Fruit fly (Drosophila melanogaster) whole organism, embryonic: ENCODE results near the gene beta4GalNAcTB.

Source experiments
- Adf1 ChIP-seq: fragments of 200-800 bp; sonication (Bioruptor generic); IDR thresholded peaks from 2 replicates; pipeline ENCODE4 v1.3.6; 2022; ENCODE audit warnings: missing biosample characterization, missing genetic modification characterization
- Atf3 ChIP-seq: fragments of 200-800 bp; sonication (Bioruptor generic); optimal IDR thresholded peaks from 3 replicates; lab custom pipeline; 2016; ENCODE audit warnings: missing biosample characterization, missing genetic modification characterization
- Awh ChIP-seq: fragments of 200-800 bp; sonication (Bioruptor generic); IDR thresholded peaks from 2 replicates; pipeline ENCODE4, ENCODE4 v1.3.6; 2022; ENCODE audit warnings: missing biosample characterization, missing genetic modification characterization
- CG10565 ChIP-seq: fragments of 200-800 bp; sonication (Bioruptor generic); optimal IDR thresholded peaks from 3 replicates; lab custom pipeline; 2016; ENCODE audit warnings: missing biosample characterization, mild to moderate bottlenecking, missing genetic modification characterization
- CG14014 ChIP-seq: fragments of 200-800 bp; sonication (Bioruptor generic); IDR thresholded peaks from 2 replicates; pipeline ENCODE4 v1.3.6; 2022; ENCODE audit warnings: missing biosample characterization, missing genetic modification characterization
- CG14710 ChIP-seq: fragments of 200-800 bp; sonication (Bioruptor generic); optimal IDR thresholded peaks from 3 replicates; lab custom pipeline; 2019; ENCODE audit warnings: missing biosample characterization, mild to moderate bottlenecking, missing genetic modification characterization, moderate library complexity
- CG1603 ChIP-seq: fragments of 200-800 bp; sonication (Bioruptor generic); optimal IDR thresholded peaks from 2 replicates; lab custom pipeline; 2019; ENCODE audit warnings: missing biosample characterization, mild to moderate bottlenecking, missing genetic modification characterization, moderate library complexity
- CG17568 ChIP-seq: fragments of 200-800 bp; sonication (Bioruptor generic); optimal IDR thresholded peaks from 2 replicates; lab custom pipeline; 2018; ENCODE audit warnings: missing biosample characterization, mild to moderate bottlenecking, missing genetic modification characterization, moderate library complexity
- CG2712 ChIP-seq: fragments of 200-800 bp; optimal IDR thresholded peaks from 3 replicates; lab custom pipeline; 2019; ENCODE audit warnings: missing biosample characterization, mild to moderate bottlenecking, missing genetic modification characterization, moderate library complexity
- CG3281 ChIP-seq: fragments of 200-800 bp; sonication (Bioruptor generic); optimal IDR thresholded peaks from 3 replicates; lab custom pipeline; 2017; ENCODE audit warnings: missing biosample characterization, mild to moderate bottlenecking, missing genetic modification characterization
- CG34376 ChIP-seq: fragments of 200-800 bp; sonication (Bioruptor generic); optimal IDR thresholded peaks from 2 replicates; lab custom pipeline; 2018; ENCODE audit warnings: missing biosample characterization, mild to moderate bottlenecking, missing genetic modification characterization
- CG6813 ChIP-seq: fragments of 200-800 bp; sonication (Bioruptor generic); optimal IDR thresholded peaks from 2 replicates; lab custom pipeline; 2017; ENCODE audit warnings: missing biosample characterization, missing genetic modification characterization, mild to moderate bottlenecking, moderate library complexity, missing genetic modification reagents
- CG7372 ChIP-seq: fragments of 200-800 bp; sonication (Bioruptor generic); IDR thresholded peaks from 2 replicates; pipeline ENCODE4 v1.3.6; 2022; ENCODE audit warnings: missing biosample characterization, missing genetic modification characterization
- CG7745 ChIP-seq: fragments of 200-800 bp; sonication (Bioruptor generic); optimal IDR thresholded peaks from 2 replicates; lab custom pipeline; 2018; ENCODE audit warnings: missing biosample characterization, mild to moderate bottlenecking, missing genetic modification characterization, moderate library complexity
- CG7839 ChIP-seq: fragments of 200-800 bp; sonication (Bioruptor generic); optimal IDR thresholded peaks from 3 replicates; lab custom pipeline; 2018; ENCODE audit warnings: missing biosample characterization, mild to moderate bottlenecking, missing genetic modification characterization, moderate library complexity
- CG7963 ChIP-seq: fragments of 200-800 bp; sonication (Bioruptor generic); IDR thresholded peaks from 3 replicates; pipeline ENCODE4 v1.3.6; 2022; ENCODE audit warnings: missing biosample characterization, missing genetic modification characterization; ENCODE audit not compliant: partially characterized antibody
- CG8359 ChIP-seq: fragments of 200-800 bp; sonication (Bioruptor generic); optimal IDR thresholded peaks from 2 replicates; lab custom pipeline; 2017; ENCODE audit warnings: missing biosample characterization, mild to moderate bottlenecking, missing genetic modification characterization, borderline replicate concordance
- CG8924 ChIP-seq: fragments of 200-800 bp; optimal IDR thresholded peaks from 3 replicates; lab custom pipeline; 2019; ENCODE audit warnings: missing biosample characterization, mild to moderate bottlenecking, missing genetic modification characterization, moderate library complexity
- CG9215 ChIP-seq: fragments of 200-800 bp; sonication (Bioruptor generic); IDR thresholded peaks from 2 replicates; pipeline ENCODE4 v1.3.6; 2022; ENCODE audit warnings: missing biosample characterization, missing genetic modification characterization
- D19B ChIP-seq: fragments of 200-800 bp; sonication (Bioruptor generic); optimal IDR thresholded peaks from 2 replicates; lab custom pipeline; 2017; ENCODE audit warnings: missing biosample characterization, mild to moderate bottlenecking, missing genetic modification characterization
- HLH3B ChIP-seq: fragments of 200-800 bp; sonication (Bioruptor generic); IDR thresholded peaks from 2 replicates; pipeline ENCODE4 v1.3.6; 2022; ENCODE audit warnings: missing biosample characterization, missing genetic modification characterization
- HLHmδ ChIP-seq: fragments of 200-800 bp; sonication (Bioruptor generic); optimal IDR thresholded peaks from 2 replicates; lab custom pipeline; 2018; ENCODE audit warnings: missing biosample characterization, mild to moderate bottlenecking, missing genetic modification characterization, moderate library complexity
- Hand ChIP-seq: fragments of 200-800 bp; sonication (Bioruptor generic); optimal IDR thresholded peaks from 2 replicates; lab custom pipeline; 2017; ENCODE audit warnings: mild to moderate bottlenecking, missing biosample characterization, missing genetic modification reagents, missing genetic modification characterization
- Hey ChIP-seq: fragments of 200-800 bp; sonication (Bioruptor generic); optimal IDR thresholded peaks from 3 replicates; lab custom pipeline; 2018; ENCODE audit warnings: missing biosample characterization, mild to moderate bottlenecking, missing genetic modification characterization
- Hr51 ChIP-seq, 2 experiments: fragments of 200-800 bp; sonication (Bioruptor generic); optimal IDR thresholded peaks; 2 replicates in 1 of 2; 3 replicates in 1 of 2; lab custom pipeline; 2016 to 2018; ENCODE audit warnings: missing biosample characterization in 2 of 2, missing genetic modification characterization in 2 of 2, mild to moderate bottlenecking in 1 of 2, moderate library complexity in 1 of 2
- Kr ChIP-seq: fragments of 200-800 bp; sonication (Bioruptor generic); optimal IDR thresholded peaks from 2 replicates; lab custom pipeline; 2017; ENCODE audit warnings: missing biosample characterization, mild to moderate bottlenecking, missing genetic modification characterization
- Ptx1 ChIP-seq: fragments of 200-800 bp; sonication (Bioruptor generic); IDR thresholded peaks from 2 replicates; pipeline ENCODE4 v1.3.6; 2022; ENCODE audit warnings: missing biosample characterization, missing genetic modification characterization
- Scr ChIP-seq: fragments of 200-800 bp; sonication (Bioruptor generic); IDR thresholded peaks from 2 replicates; pipeline ENCODE4 v1.3.6; 2022; ENCODE audit warnings: missing biosample characterization, missing genetic modification characterization; ENCODE audit not compliant: partially characterized antibody
- TFAM ChIP-seq: fragments of 200-800 bp; sonication (Bioruptor generic); optimal IDR thresholded peaks from 2 replicates; lab custom pipeline; 2017; ENCODE audit warnings: missing biosample characterization, missing genetic modification characterization, inconsistent platforms
- Vsx1 ChIP-seq: fragments of 200-800 bp; sonication (Bioruptor generic); optimal IDR thresholded peaks from 2 replicates; lab custom pipeline; 2017; ENCODE audit warnings: missing biosample characterization, mild to moderate bottlenecking, missing genetic modification characterization, missing genetic modification reagents
- amos ChIP-seq: fragments of 200-800 bp; sonication (Bioruptor generic); IDR thresholded peaks from 2 replicates; pipeline ENCODE4 v1.3.6; 2022; ENCODE audit warnings: missing biosample characterization, missing genetic modification characterization; ENCODE audit not compliant: partially characterized antibody
- ap ChIP-seq: fragments of 200-800 bp; sonication (Bioruptor generic); IDR thresholded peaks from 2 replicates; pipeline ENCODE4 v1.3.6; 2022; ENCODE audit warnings: missing biosample characterization, missing genetic modification characterization
- bbx ChIP-seq: fragments of 200-800 bp; sonication (Bioruptor generic); IDR thresholded peaks from 2 replicates; pipeline ENCODE4 v1.3.6; 2022; ENCODE audit warnings: missing biosample characterization, missing genetic modification characterization; ENCODE audit not compliant: partially characterized antibody
- bcd ChIP-seq: fragments of 200-800 bp; sonication (Bioruptor generic); optimal IDR thresholded peaks from 2 replicates; lab custom pipeline; 2017; ENCODE audit warnings: missing biosample characterization, mild to moderate bottlenecking, missing genetic modification characterization
- eve ChIP-seq, 2 experiments: fragments of >200 bp; optimal IDR thresholded peaks; 2 replicates each; lab custom pipeline; 2017; ENCODE audit warnings: missing biosample characterization in 2 of 2, missing genetic modification characterization in 2 of 2
- ewg ChIP-seq: fragments of 200-800 bp; sonication (Bioruptor generic); optimal IDR thresholded peaks from 3 replicates; lab custom pipeline; 2017; ENCODE audit warnings: mild to moderate bottlenecking, missing biosample characterization, missing genetic modification reagents, missing genetic modification characterization
- fd64A ChIP-seq: fragments of 200-800 bp; sonication (Bioruptor generic); optimal IDR thresholded peaks from 3 replicates; lab custom pipeline; 2018; ENCODE audit warnings: missing biosample characterization, mild to moderate bottlenecking, missing genetic modification characterization
- hbn ChIP-seq: fragments of 200-800 bp; sonication (Bioruptor generic); IDR thresholded peaks from 2 replicates; pipeline ENCODE4 v1.3.6; 2022; ENCODE audit warnings: missing biosample characterization, missing genetic modification characterization; ENCODE audit not compliant: partially characterized antibody
- her ChIP-seq: fragments of 200-800 bp; sonication (Bioruptor generic); optimal IDR thresholded peaks from 2 replicates; lab custom pipeline; 2016; ENCODE audit warnings: missing biosample characterization, missing genetic modification characterization
- kay ChIP-seq: fragments of 200-800 bp; sonication (Bioruptor generic); optimal IDR thresholded peaks from 2 replicates; lab custom pipeline; 2016; ENCODE audit warnings: missing biosample characterization, missing genetic modification characterization
- sens-2 ChIP-seq: fragments of 200-800 bp; sonication (Bioruptor generic); IDR thresholded peaks from 2 replicates; pipeline ENCODE4 v1.3.6; 2022; ENCODE audit warnings: missing biosample characterization, missing genetic modification characterization
- sna ChIP-seq: fragments of 200-800 bp; sonication (Bioruptor generic); IDR thresholded peaks from 2 replicates; pipeline ENCODE4 v1.3.6; 2022; ENCODE audit warnings: missing biosample characterization, missing genetic modification characterization; ENCODE audit not compliant: partially characterized antibody
- ttk ChIP-seq: fragments of 200-800 bp; sonication (Bioruptor generic); IDR thresholded peaks from 2 replicates; pipeline ENCODE4 v2.1.2; 2022; ENCODE audit warnings: missing biosample characterization, missing genetic modification characterization
- zf30C ChIP-seq: fragments of 200-800 bp; sonication (Bioruptor generic); optimal IDR thresholded peaks from 3 replicates; lab custom pipeline; 2018; ENCODE audit warnings: missing biosample characterization, mild to moderate bottlenecking, missing genetic modification characterization
- zfh1 ChIP-seq: fragments of 200-800 bp; sonication (Bioruptor generic); IDR thresholded peaks from 3 replicates; pipeline ENCODE4 v1.3.6; 2022; ENCODE audit warnings: missing biosample characterization, missing genetic modification characterization

beta4GalNAcTB gene

DNA sequence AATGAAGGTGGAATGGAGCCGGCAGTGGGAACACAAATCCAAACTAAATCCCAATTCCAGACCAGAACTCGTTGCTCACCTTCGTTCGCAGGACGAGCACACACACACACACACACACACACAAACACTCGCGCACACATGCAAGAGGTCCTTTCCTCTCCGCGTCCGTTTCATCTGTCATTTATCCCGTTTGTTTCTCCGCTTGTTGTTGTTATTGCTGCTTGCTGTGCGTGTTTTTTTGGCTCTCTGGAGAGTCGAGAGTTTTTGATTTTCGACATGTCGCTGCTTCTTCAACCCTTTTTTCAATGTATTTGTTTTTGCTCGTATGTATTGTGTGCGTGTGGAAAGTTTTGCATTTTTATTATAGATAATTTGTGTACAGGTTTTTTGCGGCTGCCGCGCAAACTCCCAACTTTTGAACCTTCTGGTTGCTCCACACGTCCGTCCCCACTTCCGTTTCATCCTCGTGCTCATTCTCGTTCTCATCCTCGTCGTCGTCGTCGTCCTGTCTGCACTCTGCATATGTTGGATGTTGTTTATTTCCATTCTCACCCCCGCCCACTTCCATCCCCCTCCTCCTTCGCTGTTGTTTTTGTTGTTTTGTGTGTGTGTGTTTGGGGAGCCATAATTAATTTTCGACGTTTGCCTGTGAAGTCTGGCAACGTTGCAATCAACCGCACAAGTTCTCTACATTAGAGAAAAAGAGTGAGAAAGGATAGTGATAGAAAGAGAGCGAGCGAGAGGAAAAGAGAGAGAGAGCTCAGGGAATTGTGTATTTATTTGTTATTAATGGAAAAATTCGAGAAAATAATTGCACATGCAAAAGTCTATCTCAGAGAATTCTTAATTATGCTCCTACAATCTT, 35.6 kb upstream of the beta4GalNAcTB start (continued):
- TF ChIP-seq sens-2 (GFP tag; lab: Robert Waterston, UW) (no peak), hbn (no peak), sna (no peak), HLH3B (no peak), zfh1 (GFP tag; lab: Robert Waterston, UW) (no peak), zf30C (GFP tag; lab: Kevin White, UChicago) (no peak), ewg (GFP tag; lab: Kevin White, UChicago) (peak; percentile 38), Hr51 (GFP tag; optimal IDR thresholded peaks at IDR 0.05; lab: Kevin White, UChicago) (peak in 1 of 2 experiments; percentile 35), CG1603 (no peak), HLHmδ (GFP tag; lab: Kevin White, UChicago) (no peak), Atf3 (no peak), CG7963 (GFP tag; lab: Robert Waterston, UW) (no peak), Adf1 (GFP tag; lab: Robert Waterston, UW) (no peak), Scr (GFP tag; lab: Robert Waterston, UW) (no peak), CG8359 (GFP tag; lab: Kevin White, UChicago) (no peak), eve (GFP tag; optimal IDR thresholded peaks at IDR 0.05; lab: Kevin White, UChicago) (no peak), amos (no peak), Kr (GFP tag; lab: Kevin White, UChicago) (peak; percentile 94), CG6813 (no peak), ap (GFP tag; lab: Robert Waterston, UW) (no peak)

- TF ChIP-seq Vsx1 (GFP tag; lab: Kevin White, UChicago) (no peak), CG2712 (tag; lab: Kevin White, UChicago) (peak; percentile 42), Awh (GFP tag; lab: Robert Waterston, UW) (0 out of 2 replicates have a peak, but pooled peaks have one; percentile 31), bcd (GFP tag; lab: Kevin White, UChicago) (peak; percentile 53), CG9215 (GFP tag; lab: Robert Waterston, UW) (peak; percentile 31; the same call in 1 of the 2 replicates), kay (GFP tag; lab: Kevin White, UChicago) (no peak), CG7839 (peak; percentile 59), her (GFP tag; lab: Kevin White, UChicago) (peak; percentile 3), CG10565 (GFP tag; lab: Kevin White, UChicago) (no peak), Hand (GFP tag; lab: Kevin White, UChicago) (peak; percentile 22), TFAM (no peak), CG14710 (tag; lab: Kevin White, UChicago) (peak; percentile 3), CG14014 (GFP tag; lab: Robert Waterston, UW) (peak; percentile 40; the same call in 1 of the 2 replicates), CG8924 (tag; lab: Kevin White, UChicago) (peak; percentile 28), Hey (tag; lab: Kevin White, UChicago) (no peak), CG7372 (GFP tag; lab: Robert Waterston, UW) (0 out of 2 replicates have a peak, but pooled peaks have one; percentile 11), CG34376 (GFP tag; lab: Kevin White, UChicago) (peak; percentile 23), sens-2 (GFP tag; lab: Robert Waterston, UW) (no peak), D19B (no peak), CG3281 (peak; percentile 49), CG17568 (GFP tag; lab: Kevin White, UChicago) (no peak), Ptx1 (GFP tag; lab: Robert Waterston, UW) (0 out of 2 replicates have a peak, but pooled peaks have one; percentile 38), fd64A (no peak), ttk (GFP tag; lab: Robert Waterston, UW) (peak; percentile 39; the same call in 1 of the 2 replicates), bbx (GFP tag; lab: Robert Waterston, UW) (no peak), CG7745 (tag; lab: Kevin White, UChicago) (no peak)
Measured at dm6 chr3R:29068430-29069207, 34.8 kb upstream of the beta4GalNAcTB start.
